Worm (Caenorhabditis elegans): ENCODE data around the gene srw-35.

The srw-35 gene

DNA sequence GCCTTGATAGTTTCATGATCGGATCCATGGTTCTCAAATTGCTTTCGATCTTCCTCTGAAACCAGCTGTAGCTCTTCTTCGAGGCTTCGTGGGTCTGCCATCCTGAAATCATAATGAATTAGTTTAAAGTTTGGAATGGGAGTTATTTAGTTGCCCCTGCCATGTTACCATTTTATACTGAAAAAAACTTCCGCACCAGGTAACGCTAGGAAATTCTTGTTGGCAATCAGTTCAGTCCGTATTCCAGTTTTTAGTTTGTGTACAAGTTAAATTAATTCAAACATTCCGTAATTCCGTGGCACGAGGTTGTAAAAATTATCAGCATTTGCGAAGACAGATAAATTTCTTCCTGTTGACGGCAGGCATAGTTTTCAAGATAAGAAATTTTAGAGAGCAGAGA lies 15.2 kb downstream of the srw-35 start, which contains the start of gene Y32B12A.5:
Gene Y32B12A.5 (minus strand): TSS at position 101 of the 400 bp plus-strand sequence.
- TF ChIP-seq irx-1 (tag; optimal IDR thresholded peaks at IDR 0.05) (no peak), C34B4.2 (tag; optimal IDR thresholded peaks at IDR 0.05) (no peak), F16B12.6 (tag; optimal IDR thresholded peaks at IDR 0.05) (no peak), unc-130 (tag; optimal IDR thresholded peaks at IDR 0.05) (no peak), tbx-2 (tag; optimal IDR thresholded peaks at IDR 0.05) (no peak), sptf-1 (tag; optimal IDR thresholded peaks at IDR 0.05) (no peak), lin-13 (GFP tag; optimal IDR thresholded peaks at IDR 0.05) (no peak), Y116A8C.19 (tag; optimal IDR thresholded peaks at IDR 0.05; ENCODE audit: borderline replicate concordance) (no peak), hpl-2 (GFP tag; optimal IDR thresholded peaks at IDR 0.05) (no peak), nhr-77 (tag; optimal IDR thresholded peaks at IDR 0.05) (no peak), lin-35 (GFP tag; optimal IDR thresholded peaks at IDR 0.05) (no peak), ztf-4 (tag; optimal IDR thresholded peaks at IDR 0.05) (no peak), ets-5 (GFP tag; IDR thresholded peaks at IDR 0.05) (no peak), elt-3 (tag; optimal IDR thresholded peaks at IDR 0.05) (no peak), ceh-8 (GFP tag; optimal IDR thresholded peaks at IDR 0.05) (no peak), nhr-19 (GFP tag; conservative IDR thresholded peaks at IDR 0.05) (no peak), lin-15B (tag; optimal IDR thresholded peaks at IDR 0.05) (no peak), efl-1 (optimal IDR thresholded peaks at IDR 0.05) (no peak), efl-1 (GFP tag; optimal IDR thresholded peaks at IDR 0.05 in 1 of 2) (no peak), nhr-20 (tag; optimal IDR thresholded peaks at IDR 0.05) (no peak)

DNA sequence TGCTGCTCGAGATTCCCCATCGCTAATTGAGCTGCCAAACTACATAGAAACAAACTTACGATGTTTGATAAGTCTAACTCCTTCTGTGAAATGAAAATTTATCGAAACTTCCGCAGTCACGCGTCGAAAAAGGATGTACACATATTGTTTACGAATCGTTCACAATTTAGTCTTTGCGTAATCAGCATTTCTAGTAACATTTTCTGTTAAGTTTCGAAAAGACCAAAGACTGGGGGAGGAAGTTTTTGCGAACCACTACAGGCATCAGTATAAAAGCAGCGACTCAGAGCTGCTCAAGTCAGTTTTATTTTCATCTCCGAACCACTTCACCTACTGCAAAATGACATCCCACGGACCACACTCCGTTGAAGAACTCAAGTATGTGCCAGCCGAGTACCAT lies 15.9 kb downstream of the srw-35 start, which contains the start of gene sqst-4:
Gene sqst-4 (plus strand): TSS at position 301 of the 400 bp plus-strand sequence.
- TF ChIP-seq nhr-85 (tag) (no peak), ceh-63 (GFP tag; optimal IDR thresholded peaks at IDR 0.05) (no peak), ces-1 (GFP tag; optimal IDR thresholded peaks at IDR 0.05) (no peak), grh-1 (GFP tag; IDR thresholded peaks at IDR 0.05) (no peak), mab-9 (GFP tag; IDR thresholded peaks at IDR 0.05) (no peak), tlp-1 (tag; optimal IDR thresholded peaks at IDR 0.05) (no peak), mef-2 (tag; optimal IDR thresholded peaks at IDR 0.05) (no peak), ceh-90 (tag; optimal IDR thresholded peaks at IDR 0.05) (no peak), swsn-7 (tag; optimal IDR thresholded peaks at IDR 0.05) (no peak), pax-3 (tag; optimal IDR thresholded peaks at IDR 0.05) (no peak), mdl-1 (tag; optimal IDR thresholded peaks at IDR 0.05) (no peak), unc-98 (GFP tag; IDR thresholded peaks at IDR 0.05) (no peak), blmp-1 (tag; optimal IDR thresholded peaks at IDR 0.05) (no peak), ama-1 (optimal IDR thresholded peaks at IDR 0.05) (no peak), C16A3.4 (tag; optimal IDR thresholded peaks at IDR 0.05) (no peak), fos-1 (tag; optimal IDR thresholded peaks at IDR 0.05) (no peak), egl-13 (tag; optimal IDR thresholded peaks at IDR 0.05) (no peak), lsy-2 (tag; optimal IDR thresholded peaks at IDR 0.05) (no peak), hlh-17 (GFP tag; optimal IDR thresholded peaks at IDR 0.05; ENCODE audit: borderline replicate concordance) (no peak)

- TF ChIP-seq nhr-20 (tag; optimal IDR thresholded peaks at IDR 0.05) (peak; percentile 25), blmp-1 (tag; optimal IDR thresholded peaks at IDR 0.05) (no peak), fkh-4 (tag; optimal IDR thresholded peaks at IDR 0.05; ENCODE audit: borderline replicate concordance) (no peak), lin-14 (GFP tag; optimal IDR thresholded peaks at IDR 0.05) (no peak), zip-4 (GFP tag; optimal IDR thresholded peaks at IDR 0.05) (no peak), unc-30 (tag; optimal IDR thresholded peaks at IDR 0.05) (no peak), lin-13 (GFP tag; optimal IDR thresholded peaks at IDR 0.05) (no peak), lin-35 (GFP tag; optimal IDR thresholded peaks at IDR 0.05) (peak in 1 of 2 experiments; percentile 26), lsy-2 (tag; optimal IDR thresholded peaks at IDR 0.05) (no peak), sup-37 (GFP tag; optimal IDR thresholded peaks at IDR 0.05) (no peak), elt-2 (tag; optimal IDR thresholded peaks at IDR 0.05) (peak; percentile 80), lin-39 (tag; optimal IDR thresholded peaks at IDR 0.05) (no peak)
These were observed 22.0 kb downstream of the srw-35 start, which contains the start of gene comt-2 for ce11 chrV:16494359-16494758. Gene comt-2, minus strand, starts transcription at chrV:16494489.
